Worm (Caenorhabditis elegans): ENCODE measurements around the gene F44E2.3.
A peak's percentile ranks its signal among the peaks of the same experiment; 100 is the strongest.

The F44E2.3 gene

DNA sequence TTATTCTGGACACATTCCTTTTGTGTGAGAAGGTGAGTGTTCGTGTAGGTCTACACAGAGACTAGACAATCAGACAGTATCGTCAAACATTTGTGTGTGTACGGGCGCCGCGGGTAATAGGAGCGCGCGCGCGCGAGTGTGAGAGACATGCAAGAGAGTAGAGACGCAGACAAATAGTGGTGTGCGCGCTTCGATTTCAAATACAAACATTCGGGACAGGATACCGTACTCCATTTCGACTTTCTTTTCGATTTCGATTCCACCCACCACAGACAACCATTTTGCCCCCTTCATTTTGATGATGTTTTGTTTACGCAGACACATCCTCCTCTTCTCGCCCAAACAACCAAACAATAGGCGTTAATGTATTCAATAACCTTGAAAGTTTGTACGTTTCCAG lies 34.3 kb downstream of the F44E2.3 start:
- TF ChIP-seq nhr-25 (tag; optimal IDR thresholded peaks at IDR 0.05) (peak; percentile 91), mdl-1 (tag; optimal IDR thresholded peaks at IDR 0.05) (peak; percentile 31), elt-3 (tag; optimal IDR thresholded peaks at IDR 0.05) (no peak), fos-1 (tag; optimal IDR thresholded peaks at IDR 0.05) (no peak), pqm-1 (tag; optimal IDR thresholded peaks at IDR 0.05) (peak; percentile 20), ceh-28 (tag; optimal IDR thresholded peaks at IDR 0.05) (peak; percentile 17), fkh-10 (GFP tag; optimal IDR thresholded peaks at IDR 0.05) (no peak), ZK546.5 (tag; optimal IDR thresholded peaks at IDR 0.05) (no peak), ztf-4 (tag; optimal IDR thresholded peaks at IDR 0.05) (no peak), egl-5 (tag; optimal IDR thresholded peaks at IDR 0.05) (peak; percentile 31), nhr-28 (tag; optimal IDR thresholded peaks at IDR 0.05) (no peak), lin-39 (tag; optimal IDR thresholded peaks at IDR 0.05) (peak; percentile 79), nhr-43 (tag; optimal IDR thresholded peaks at IDR 0.05; ENCODE audit: poor library complexity, severe bottlenecking) (peak; percentile 69), mml-1 (tag; optimal IDR thresholded peaks at IDR 0.05) (no peak), ceh-16 (tag; optimal IDR thresholded peaks at IDR 0.05) (no peak), elt-2 (tag; optimal IDR thresholded peaks at IDR 0.05) (peak; percentile 75), nhr-77 (tag; optimal IDR thresholded peaks at IDR 0.05) (no peak), eor-1 (tag; optimal IDR thresholded peaks at IDR 0.05) (no peak), zag-1 (tag; optimal IDR thresholded peaks at IDR 0.05) (no peak), ama-1 (optimal IDR thresholded peaks at IDR 0.05) (peak; percentile 77), unc-39 (tag; optimal IDR thresholded peaks at IDR 0.05) (no peak), ceh-9 (tag; optimal IDR thresholded peaks at IDR 0.05) (no peak), lsy-12 (tag; optimal IDR thresholded peaks at IDR 0.05) (peak; percentile 87), nhr-67 (tag; optimal IDR thresholded peaks at IDR 0.05) (no peak), egl-27 (tag; optimal IDR thresholded peaks at IDR 0.05) (peak; percentile 42), nhr-11 (tag; optimal IDR thresholded peaks at IDR 0.05) (no peak), skn-1 (tag; optimal IDR thresholded peaks at IDR 0.05) (peak; percentile 33), ceh-82 (tag; optimal IDR thresholded peaks at IDR 0.05) (no peak), fkh-2 (tag; optimal IDR thresholded peaks at IDR 0.05) (no peak), R02D3.7 (tag; optimal IDR thresholded peaks at IDR 0.05) (peak; percentile 30), nfya-1 (tag; optimal IDR thresholded peaks at IDR 0.05; ENCODE audit: insufficient read depth) (peak; percentile 68), unc-62 (GFP tag; optimal IDR thresholded peaks at IDR 0.05) (no peak), nhr-23 (tag; optimal IDR thresholded peaks at IDR 0.05) (peak; percentile 86), aly-2 (tag; optimal IDR thresholded peaks at IDR 0.05) (no peak), hmg-11 (tag; optimal IDR thresholded peaks at IDR 0.05) (peak; percentile 79), tbx-2 (tag; optimal IDR thresholded peaks at IDR 0.05) (no peak), ztf-11 (tag; optimal IDR thresholded peaks at IDR 0.05) (no peak), lin-15B (tag; optimal IDR thresholded peaks at IDR 0.05) (peak; percentile 49), daf-12 (tag; optimal IDR thresholded peaks at IDR 0.05) (no peak), nhr-76 (tag; optimal IDR thresholded peaks at IDR 0.05) (no peak), nhr-12 (tag; optimal IDR thresholded peaks at IDR 0.05) (no peak), snpc-4 (tag; optimal IDR thresholded peaks at IDR 0.05) (peak; percentile 72), elt-1 (tag; optimal IDR thresholded peaks at IDR 0.05) (peak; percentile 52), pha-4 (tag; optimal IDR thresholded peaks at IDR 0.05) (peak; percentile 95), jun-1 (tag; optimal IDR thresholded peaks at IDR 0.05) (peak; percentile 86), nhr-237 (tag; optimal IDR thresholded peaks at IDR 0.05) (no peak), sea-2 (GFP tag; optimal IDR thresholded peaks at IDR 0.05) (no peak)

DNA sequence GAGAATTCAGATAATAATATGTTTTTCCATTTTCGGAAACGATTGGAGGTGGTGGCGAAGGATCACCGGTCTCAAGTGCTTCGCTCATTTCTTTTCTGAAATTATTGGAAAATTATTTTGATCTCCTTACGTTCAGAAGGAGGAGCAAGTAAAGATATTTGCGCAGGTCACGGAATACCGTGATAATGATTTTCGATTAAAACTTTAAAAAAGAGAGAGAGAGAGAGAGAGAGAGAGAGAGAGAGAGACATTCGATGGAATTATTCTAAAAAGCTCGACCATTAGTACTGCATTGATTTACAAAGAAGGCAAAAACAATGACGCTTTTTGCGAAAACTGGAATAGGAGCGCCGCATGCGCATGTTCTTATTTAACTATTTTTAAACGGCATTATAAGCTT lies 36.9 kb downstream of the F44E2.3 start, which contains the start of gene ztf-1:
Gene ztf-1, minus strand, starts transcription at position 101 of the 400 bp plus-strand sequence.
- TF ChIP-seq ceh-28 (tag; optimal IDR thresholded peaks at IDR 0.05): no peak
- no peak for TF ChIP-seq nhr-11 (tag; optimal IDR thresholded peaks at IDR 0.05)
- TF ChIP-seq lsy-12 (tag; optimal IDR thresholded peaks at IDR 0.05): no peak
- TF ChIP-seq nhr-25 (tag; optimal IDR thresholded peaks at IDR 0.05): no peak
- TF ChIP-seq zag-1 (tag; optimal IDR thresholded peaks at IDR 0.05): no peak
- TF ChIP-seq nhr-43 (tag; optimal IDR thresholded peaks at IDR 0.05; ENCODE audit: poor library complexity, severe bottlenecking): no peak
- TF ChIP-seq daf-12 (tag; optimal IDR thresholded peaks at IDR 0.05): no peak
- no peak for TF ChIP-seq pha-4 (tag; optimal IDR thresholded peaks at IDR 0.05)
- no peak for TF ChIP-seq tbx-2 (tag; optimal IDR thresholded peaks at IDR 0.05)
- no peak for TF ChIP-seq ama-1 (optimal IDR thresholded peaks at IDR 0.05)
- TF ChIP-seq jun-1 (tag; optimal IDR thresholded peaks at IDR 0.05): no peak
- no peak for TF ChIP-seq skn-1 (tag; optimal IDR thresholded peaks at IDR 0.05)
- TF ChIP-seq nhr-67 (tag; optimal IDR thresholded peaks at IDR 0.05): no peak
- no peak for TF ChIP-seq lin-39 (tag; optimal IDR thresholded peaks at IDR 0.05)
- no peak for TF ChIP-seq hmg-11 (tag; optimal IDR thresholded peaks at IDR 0.05)
- TF ChIP-seq R02D3.7 (tag; optimal IDR thresholded peaks at IDR 0.05): no peak
- TF ChIP-seq mml-1 (tag; optimal IDR thresholded peaks at IDR 0.05): no peak

Measured in whole organism, L3 larva.